Worm (Caenorhabditis elegans) whole organism, early embryonic: ENCODE data around the gene C27B7.2.

Experiments
- B0310.2 ChIP-seq: sonication (generic microtip); optimal IDR thresholded peaks from 2 replicates; lab custom pipeline; 2016; ENCODE audit warnings: mild to moderate bottlenecking, missing genetic modification characterization, missing compliant biosample characterization
- F13C5.2 ChIP-seq: sonication (generic microtip); optimal IDR thresholded peaks from 2 replicates; lab custom pipeline; 2017; ENCODE audit warnings: mild to moderate bottlenecking, missing genetic modification characterization, inconsistent platforms, missing compliant biosample characterization
- aly-1 ChIP-seq: sonication (generic microtip); optimal IDR thresholded peaks from 2 replicates; lab custom pipeline; 2016; ENCODE audit warnings: missing genetic modification characterization, missing compliant biosample characterization
- ama-1 ChIP-seq: fragments of 150-350 bp; optimal IDR thresholded peaks from 2 replicates; lab custom pipeline; 2014
- ceh-13 ChIP-seq: fragments of 200-800 bp; sonication (Bioruptor generic); optimal IDR thresholded peaks from 2 replicates; lab custom pipeline; 2018; ENCODE audit warnings: mild to moderate bottlenecking, missing genetic modification characterization, missing compliant biosample characterization
- ceh-36 ChIP-seq: sonication (generic microtip); optimal IDR thresholded peaks from 2 replicates; lab custom pipeline; 2016; ENCODE audit warnings: missing genetic modification characterization, inconsistent platforms, missing compliant biosample characterization
- ets-7 ChIP-seq: sonication (generic microtip); optimal IDR thresholded peaks from 2 replicates; lab custom pipeline; 2016; ENCODE audit warnings: missing genotype, missing genetic modification characterization, missing compliant biosample characterization
- flt-1 ChIP-seq: fragments of 200-800 bp; sonication (Bioruptor generic); IDR thresholded peaks from 2 replicates; pipeline ENCODE4 v1.3.6; 2022; ENCODE audit warnings: missing genetic modification characterization, missing compliant biosample characterization
- hmbx-1 ChIP-seq: sonication (generic microtip); optimal IDR thresholded peaks from 2 replicates; lab custom pipeline; 2016; ENCODE audit warnings: mild to moderate bottlenecking, missing genetic modification characterization, missing compliant biosample characterization
- hmg-4 ChIP-seq: fragments of 200-800 bp; sonication (Bioruptor generic); optimal IDR thresholded peaks from 2 replicates; lab custom pipeline; 2018; ENCODE audit warnings: mild to moderate bottlenecking, missing genetic modification characterization, missing compliant biosample characterization
- hnd-1 ChIP-seq: sonication (generic microtip); optimal IDR thresholded peaks from 2 replicates; lab custom pipeline; 2016; ENCODE audit warnings: missing genetic modification characterization, missing compliant biosample characterization
- pes-1 ChIP-seq: fragments of 200-800 bp; sonication (Bioruptor generic); IDR thresholded peaks from 2 replicates; pipeline ENCODE4 v1.3.6; 2022; ENCODE audit warnings: missing genetic modification reagents, missing genetic modification characterization, missing compliant biosample characterization
- scrt-1 ChIP-seq: fragments of 200-800 bp; sonication (Bioruptor generic); IDR thresholded peaks from 2 replicates; pipeline ENCODE4 v1.3.6; 2022; ENCODE audit warnings: missing genetic modification characterization, missing compliant biosample characterization
- sea-1 ChIP-seq: fragments of 200-800 bp; sonication (Bioruptor generic); conservative IDR thresholded peaks from 2 replicates; pipeline ENCODE4 v1.3.6; 2022; ENCODE audit warnings: missing genetic modification characterization, missing compliant biosample characterization
- tbx-11 ChIP-seq: fragments of 200-800 bp; sonication (Bioruptor generic); IDR thresholded peaks from 2 replicates; pipeline ENCODE4 v1.3.6; 2022; ENCODE audit warnings: missing genetic modification characterization, missing compliant biosample characterization
- tbx-37 ChIP-seq: fragments of 200-800 bp; sonication (Bioruptor generic); conservative IDR thresholded peaks from 2 replicates; pipeline ENCODE4 v1.3.6; 2022; ENCODE audit warnings: missing genetic modification reagents, missing genetic modification characterization, missing compliant biosample characterization
- tra-4 ChIP-seq: sonication (generic microtip); optimal IDR thresholded peaks from 2 replicates; lab custom pipeline; 2017; ENCODE audit warnings: missing genetic modification characterization, missing compliant biosample characterization

The C27B7.2 gene

DNA sequence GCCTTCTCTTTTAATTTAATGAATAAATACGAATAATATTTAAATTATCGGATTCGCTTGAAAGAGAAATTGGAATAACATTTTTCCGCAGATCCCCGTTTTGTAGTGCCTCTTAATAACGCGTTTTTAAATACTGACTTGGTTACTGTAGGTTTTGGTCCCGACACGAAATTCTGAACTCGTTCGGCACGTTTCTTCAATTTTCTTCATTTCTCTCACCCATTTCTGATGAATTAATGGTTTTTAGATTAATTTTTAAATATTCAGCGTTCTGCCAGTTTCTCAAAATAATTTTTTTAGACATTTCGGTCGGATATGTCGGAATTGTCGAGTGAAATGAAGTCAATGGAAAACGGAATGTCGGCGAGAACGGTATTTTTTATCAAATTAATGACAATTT lies 8.7 kb downstream of the C27B7.2 start, which contains the start of gene C27B7.5:
C27B7.5 (plus strand) TSS at position 301 of the 400 bp plus-strand sequence.
- no peak for TF ChIP-seq scrt-1 (GFP tag; lab: Robert Waterston, UW)
- no peak for TF ChIP-seq ets-7 (tag; lab: Kevin White, UChicago)
- TF ChIP-seq ceh-36 (tag; lab: Kevin White, UChicago): no peak
- no peak for TF ChIP-seq B0310.2 (tag; lab: Kevin White, UChicago)
- no peak for TF ChIP-seq tbx-11 (GFP tag; lab: Robert Waterston, UW)
- no peak for TF ChIP-seq sea-1 (GFP tag; lab: Robert Waterston, UW)
- no peak for TF ChIP-seq ama-1 (lab: Kevin White, UChicago)
- no peak for TF ChIP-seq pes-1 (GFP tag; lab: Robert Waterston, UW)
- TF ChIP-seq hnd-1 (tag; lab: Kevin White, UChicago): no peak
- no peak for TF ChIP-seq flt-1 (GFP tag; lab: Robert Waterston, UW)
- TF ChIP-seq tra-4 (tag; lab: Kevin White, UChicago): no peak
- no peak for TF ChIP-seq ceh-13 (GFP tag; lab: Kevin White, UChicago)
- TF ChIP-seq F13C5.2 (tag; lab: Kevin White, UChicago): no peak

ce11 chrIV:8906164-8906563 lies 13.5 kb downstream of the C27B7.2 start, which contains the start of gene C27B7.6:
Gene C27B7.6, minus strand, starts transcription at chrIV:8906345.
- TF ChIP-seq sea-1 (GFP tag; lab: Robert Waterston, UW) (no peak), tbx-11 (GFP tag; lab: Robert Waterston, UW) (no peak), F13C5.2 (tag; lab: Kevin White, UChicago) (no peak), ama-1 (lab: Kevin White, UChicago) (no peak), ceh-13 (GFP tag; lab: Kevin White, UChicago) (no peak), pes-1 (GFP tag; lab: Robert Waterston, UW) (no peak), tbx-37 (no peak), hnd-1 (tag; lab: Kevin White, UChicago) (no peak), flt-1 (GFP tag; lab: Robert Waterston, UW) (no peak), tra-4 (tag; lab: Kevin White, UChicago) (no peak)

DNA sequence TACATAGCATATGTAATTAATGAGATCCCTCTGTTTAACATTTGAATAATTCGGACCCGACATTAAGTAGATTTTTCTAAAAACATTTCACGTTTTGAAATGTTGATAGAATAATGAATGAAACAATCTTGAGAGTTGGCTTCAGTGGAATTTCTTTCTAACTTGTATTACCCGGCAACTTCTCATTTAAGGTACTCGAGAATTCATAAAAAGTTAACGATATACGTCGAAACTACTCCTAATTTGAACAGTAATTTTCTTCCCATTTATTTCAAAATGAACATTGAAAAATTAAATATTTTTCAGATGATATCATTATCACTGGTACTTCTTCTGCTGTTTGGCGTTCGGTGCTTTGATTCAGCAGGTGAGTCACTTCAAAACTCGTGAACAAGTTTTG lies 14.1 kb downstream of the C27B7.2 start, which contains the start of gene C27B7.7:
C27B7.7 (plus strand) TSS at position 301 of the 400 bp plus-strand sequence.
- TF ChIP-seq tbx-37: no peak
- TF ChIP-seq B0310.2 (tag; lab: Kevin White, UChicago): no peak
- TF ChIP-seq sea-1 (GFP tag; lab: Robert Waterston, UW): no peak
- no peak for TF ChIP-seq ama-1 (lab: Kevin White, UChicago)
- no peak for TF ChIP-seq hnd-1 (tag; lab: Kevin White, UChicago)

ce11 chrIV:8914187-8914586 lies 21.5 kb downstream of the C27B7.2 start:
- no peak for TF ChIP-seq ceh-36 (tag; lab: Kevin White, UChicago)
- TF ChIP-seq B0310.2 (tag; lab: Kevin White, UChicago): no peak
- no peak for TF ChIP-seq tbx-11 (GFP tag; lab: Robert Waterston, UW)
- no peak for TF ChIP-seq hnd-1 (tag; lab: Kevin White, UChicago)
- no peak for TF ChIP-seq sea-1 (GFP tag; lab: Robert Waterston, UW)

DNA sequence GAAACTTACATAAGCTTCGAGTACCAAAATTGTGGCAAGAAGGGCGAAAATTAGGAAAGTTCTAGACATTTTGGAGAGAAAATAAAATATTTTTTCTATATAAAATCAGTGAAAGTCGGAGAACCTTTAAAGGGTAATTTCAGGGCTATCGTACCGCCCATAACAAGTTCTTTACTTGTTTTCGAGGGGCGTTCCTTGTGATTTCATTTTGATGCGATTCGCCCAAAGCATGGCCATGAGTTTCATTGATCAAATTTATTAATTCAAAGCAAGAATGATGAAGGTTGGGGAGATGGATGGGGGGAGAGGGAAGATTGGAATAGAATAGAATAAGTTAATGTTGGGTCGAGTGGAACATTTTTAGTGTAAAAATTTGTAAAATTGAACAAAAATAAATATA lies 23.4 kb downstream of the C27B7.2 start, which contains the start of gene C27B7.9:
C27B7.9 (minus strand) TSS at position 101 of the 400 bp plus-strand sequence.
- TF ChIP-seq aly-1 (tag; lab: Kevin White, UChicago) (no peak), tbx-37 (no peak), ceh-13 (GFP tag; lab: Kevin White, UChicago) (no peak), hmbx-1 (tag; lab: Kevin White, UChicago) (no peak), ama-1 (lab: Kevin White, UChicago) (no peak), ets-7 (tag; lab: Kevin White, UChicago) (no peak), scrt-1 (GFP tag; lab: Robert Waterston, UW) (no peak), hnd-1 (tag; lab: Kevin White, UChicago) (no peak), pes-1 (GFP tag; lab: Robert Waterston, UW) (no peak), B0310.2 (tag; lab: Kevin White, UChicago) (no peak), tra-4 (tag; lab: Kevin White, UChicago) (no peak), tbx-11 (GFP tag; lab: Robert Waterston, UW) (no peak), sea-1 (GFP tag; lab: Robert Waterston, UW) (no peak), hmg-4 (GFP tag; lab: Kevin White, UChicago) (no peak), flt-1 (GFP tag; lab: Robert Waterston, UW) (no peak), F13C5.2 (tag; lab: Kevin White, UChicago) (no peak), ceh-36 (tag; lab: Kevin White, UChicago) (no peak)

ce11 chrIV:8918790-8919189 lies 26.1 kb downstream of the C27B7.2 start, which contains the start of gene rap-1:
Gene rap-1, minus strand, starts transcription at chrIV:8918890.
- TF ChIP-seq ets-7 (tag; lab: Kevin White, UChicago) (no peak), ama-1 (lab: Kevin White, UChicago) (no peak), tbx-37 (no peak)

- TF ChIP-seq tbx-11 (GFP tag; lab: Robert Waterston, UW): no peak
- no peak for TF ChIP-seq B0310.2 (tag; lab: Kevin White, UChicago)
- no peak for TF ChIP-seq tra-4 (tag; lab: Kevin White, UChicago)
- no peak for TF ChIP-seq tbx-37
Observed at ce11 chrIV:8920284-8920806, 27.7 kb downstream of the C27B7.2 start.

DNA sequence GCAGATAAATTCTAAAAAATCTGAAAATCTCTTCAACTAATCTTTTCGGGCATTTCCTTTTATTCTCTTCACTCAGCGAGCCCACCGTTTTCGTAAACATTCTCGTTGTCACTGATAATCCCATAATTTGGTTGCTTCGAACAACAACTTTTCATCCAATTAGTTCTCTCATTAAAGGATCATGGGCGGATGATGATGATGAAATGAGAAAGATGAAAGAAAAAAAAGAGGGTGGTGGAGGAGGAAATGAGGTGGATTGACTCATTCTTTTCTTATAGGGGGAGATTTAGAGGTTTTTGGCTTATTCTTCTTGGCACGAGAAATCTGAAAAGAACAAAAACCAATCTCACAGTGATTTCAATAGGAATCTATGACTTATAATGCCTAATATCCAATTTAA lies 28.5 kb downstream of the C27B7.2 start:
- TF ChIP-seq ets-7 (tag; lab: Kevin White, UChicago): no peak
- no peak for TF ChIP-seq hmg-4 (GFP tag; lab: Kevin White, UChicago)
- TF ChIP-seq ceh-13 (GFP tag; lab: Kevin White, UChicago): no peak
- no peak for TF ChIP-seq flt-1 (GFP tag; lab: Robert Waterston, UW)
- TF ChIP-seq sea-1 (GFP tag; lab: Robert Waterston, UW): no peak
